Worm (Caenorhabditis elegans): ENCODE data around the gene ddb-1.

ddb-1 gene

ce11 chrIV:12084587-12084986 is 36.4 kb downstream of the ddb-1 start:
- no peak for TF ChIP-seq unc-86 (tag; optimal IDR thresholded peaks at IDR 0.05)
- no peak for TF ChIP-seq rnt-1 (tag; optimal IDR thresholded peaks at IDR 0.05)
- TF ChIP-seq T23F11.4 (GFP tag; optimal IDR thresholded peaks at IDR 0.05) = no peak
- no peak for TF ChIP-seq ceh-19 (GFP tag; optimal IDR thresholded peaks at IDR 0.05)
- no peak for TF ChIP-seq eyg-1 (tag; optimal IDR thresholded peaks at IDR 0.05)
- no peak for TF ChIP-seq hlh-15 (tag; optimal IDR thresholded peaks at IDR 0.05)
- no peak for TF ChIP-seq gmeb-2 (tag; optimal IDR thresholded peaks at IDR 0.05)
- TF ChIP-seq sox-4 (tag; optimal IDR thresholded peaks at IDR 0.05) = no peak
- TF ChIP-seq odd-2 (tag; optimal IDR thresholded peaks at IDR 0.05) = no peak
- TF ChIP-seq ama-1 (optimal IDR thresholded peaks at IDR 0.05) = no peak
- TF ChIP-seq ref-2 (tag; optimal IDR thresholded peaks at IDR 0.05) = no peak
- no peak for TF ChIP-seq unc-3 (GFP tag; conservative IDR thresholded peaks at IDR 0.05)
- no peak for TF ChIP-seq unc-3 (tag; optimal IDR thresholded peaks at IDR 0.05)
- TF ChIP-seq ceh-48 (tag; optimal IDR thresholded peaks at IDR 0.05) = no peak
- TF ChIP-seq hlh-6 (tag; optimal IDR thresholded peaks at IDR 0.05) = no peak
- no peak for TF ChIP-seq syd-9 (tag; optimal IDR thresholded peaks at IDR 0.05)
- no peak for TF ChIP-seq ets-4 (tag; optimal IDR thresholded peaks at IDR 0.05)

- TF ChIP-seq elt-4 (tag; optimal IDR thresholded peaks at IDR 0.05) (no peak), tbx-7 (tag; optimal IDR thresholded peaks at IDR 0.05) (no peak), ceh-31 (tag; optimal IDR thresholded peaks at IDR 0.05) (no peak), ttx-3 (tag; optimal IDR thresholded peaks at IDR 0.05) (no peak)
Measured at ce11 chrIV:12084178-12084577, 36.8 kb downstream of the ddb-1 start, which contains the start of gene repo-1. Gene repo-1 (plus strand): TSS chrIV:12084478.

ce11 chrIV:12080807-12081206 is 40.2 kb downstream of the ddb-1 start:
- TF ChIP-seq ttx-3 (tag; optimal IDR thresholded peaks at IDR 0.05) (no peak), ama-1 (optimal IDR thresholded peaks at IDR 0.05) (no peak), ceh-24 (tag; optimal IDR thresholded peaks at IDR 0.05) (no peak), ceh-34 (tag; optimal IDR thresholded peaks at IDR 0.05) (no peak), T23F11.4 (GFP tag; optimal IDR thresholded peaks at IDR 0.05) (no peak), fkh-6 (tag; optimal IDR thresholded peaks at IDR 0.05) (no peak), ets-4 (tag; optimal IDR thresholded peaks at IDR 0.05) (no peak), pax-1 (tag; optimal IDR thresholded peaks at IDR 0.05) (no peak), pros-1 (tag; optimal IDR thresholded peaks at IDR 0.05) (no peak)

- TF ChIP-seq pag-3 (tag; optimal IDR thresholded peaks at IDR 0.05; ENCODE audit: borderline replicate concordance) (no peak), T23F11.4 (GFP tag; optimal IDR thresholded peaks at IDR 0.05) (no peak), pax-1 (tag; optimal IDR thresholded peaks at IDR 0.05) (no peak), dmd-4 (tag; optimal IDR thresholded peaks at IDR 0.05; ENCODE audit: borderline replicate concordance) (no peak), ceh-2 (tag; optimal IDR thresholded peaks at IDR 0.05) (no peak), ceh-48 (tag; optimal IDR thresholded peaks at IDR 0.05) (no peak), nhr-232 (tag; optimal IDR thresholded peaks at IDR 0.05) (no peak), lim-6 (tag; optimal IDR thresholded peaks at IDR 0.05) (no peak), unc-42 (tag; optimal IDR thresholded peaks at IDR 0.05) (peak; percentile 27), K02D7.2 (tag; optimal IDR thresholded peaks at IDR 0.05) (no peak), ceh-6 (GFP tag; optimal IDR thresholded peaks at IDR 0.05) (no peak), ztf-16 (tag; optimal IDR thresholded peaks at IDR 0.05) (no peak), hlh-6 (tag; optimal IDR thresholded peaks at IDR 0.05) (no peak), ref-2 (tag; optimal IDR thresholded peaks at IDR 0.05) (no peak), hlh-30 (tag; optimal IDR thresholded peaks at IDR 0.05; ENCODE audit: insufficient read depth) (peak; percentile 75), elt-2 (tag; optimal IDR thresholded peaks at IDR 0.05) (no peak), ceh-14 (tag; optimal IDR thresholded peaks at IDR 0.05) (no peak), fkh-10 (GFP tag; optimal IDR thresholded peaks at IDR 0.05) (no peak), tbx-2 (tag; optimal IDR thresholded peaks at IDR 0.05) (no peak), sox-4 (tag; optimal IDR thresholded peaks at IDR 0.05) (no peak), hlh-8 (tag; optimal IDR thresholded peaks at IDR 0.05) (no peak), dve-1 (tag; optimal IDR thresholded peaks at IDR 0.05) (no peak), ets-4 (tag; optimal IDR thresholded peaks at IDR 0.05) (no peak), gmeb-2 (tag; optimal IDR thresholded peaks at IDR 0.05) (no peak), nfya-1 (tag; optimal IDR thresholded peaks at IDR 0.05) (peak; percentile 38), pqm-1 (tag; optimal IDR thresholded peaks at IDR 0.05) (no peak), ceh-31 (tag; optimal IDR thresholded peaks at IDR 0.05) (peak; percentile 26), pha-2 (tag; optimal IDR thresholded peaks at IDR 0.05) (no peak), npax-4 (tag; optimal IDR thresholded peaks at IDR 0.05) (no peak)
Measured at ce11 chrIV:12078907-12079523, 42.0 kb downstream of the ddb-1 start, which contains the start of gene lex-1. Gene lex-1 (plus strand): TSS chrIV:12079473.
